Worm (Caenorhabditis elegans) whole organism, mixed stage, embryonic: ENCODE measurements around the gene Y73B3B.3.
"Not testable (repeated sequence)": the region's sequence is repeated elsewhere in the genome, so short reads cannot be mapped to it uniquely, and the experiment has no call there.

Experiments
- bed-3 ChIP-seq: fragments of 200-800 bp; sonication (Bioruptor generic); optimal IDR thresholded peaks from 3 replicates; lab custom pipeline; 2018; ENCODE audit warnings: mild to moderate bottlenecking, missing genetic modification characterization, moderate library complexity, missing compliant biosample characterization
- blmp-1 ChIP-seq: fragments of 150-350 bp; optimal IDR thresholded peaks from 2 replicates; lab custom pipeline; 2014; ENCODE audit warnings: missing biosample characterization, missing genetic modification characterization
- ceh-39 ChIP-seq: fragments of 150-350 bp; optimal IDR thresholded peaks from 2 replicates; lab custom pipeline; 2014; ENCODE audit warnings: missing biosample characterization, missing genetic modification characterization
- ceh-43 ChIP-seq: fragments of 200-800 bp; sonication (Bioruptor generic); optimal IDR thresholded peaks from 2 replicates; lab custom pipeline; 2018; ENCODE audit warnings: mild to moderate bottlenecking, missing genetic modification characterization, moderate library complexity, missing compliant biosample characterization
- ceh-83 ChIP-seq: fragments of 200-800 bp; sonication (Bioruptor generic); optimal IDR thresholded peaks from 2 replicates; lab custom pipeline; 2018; ENCODE audit warnings: mild to moderate bottlenecking, missing genetic modification characterization, missing compliant biosample characterization
- ces-1 ChIP-seq: fragments of 150-350 bp; optimal IDR thresholded peaks from 2 replicates; lab custom pipeline; 2014; ENCODE audit warnings: missing biosample characterization, missing genetic modification reagents, missing genetic modification characterization
- cnd-1 ChIP-seq: fragments of 200-800 bp; sonication (Bioruptor generic); optimal IDR thresholded peaks from 2 replicates; lab custom pipeline; 2018; ENCODE audit warnings: mild to moderate bottlenecking, missing genetic modification characterization, missing compliant biosample characterization
- drap-1 ChIP-seq: fragments of 200-800 bp; sonication (Bioruptor generic); optimal IDR thresholded peaks from 3 replicates; lab custom pipeline; 2018; ENCODE audit warnings: mild to moderate bottlenecking, missing genetic modification characterization, missing compliant biosample characterization
- flh-1 ChIP-seq: fragments of 200-800 bp; sonication (Bioruptor generic); optimal IDR thresholded peaks from 2 replicates; lab custom pipeline; 2018; ENCODE audit warnings: mild to moderate bottlenecking, missing genetic modification characterization, moderate library complexity, missing compliant biosample characterization
- ham-2 ChIP-seq: fragments of 200-800 bp; sonication (Bioruptor generic); optimal IDR thresholded peaks from 2 replicates; lab custom pipeline; 2018; ENCODE audit warnings: mild to moderate bottlenecking, missing genetic modification characterization, missing compliant biosample characterization
- hlh-1 ChIP-seq: fragments of 150-350 bp; optimal IDR thresholded peaks from 2 replicates; lab custom pipeline; 2014; ENCODE audit warnings: missing biosample characterization, missing genetic modification reagents, missing genetic modification characterization
- lin-13 ChIP-seq: fragments of 150-350 bp; optimal IDR thresholded peaks from 2 replicates; lab custom pipeline; 2014; ENCODE audit warnings: missing biosample characterization, missing genetic modification characterization
- mab-5 ChIP-seq: fragments of 150-350 bp; optimal IDR thresholded peaks from 2 replicates; lab custom pipeline; 2014; ENCODE audit warnings: missing biosample characterization, missing genetic modification characterization
- mep-1 ChIP-seq: fragments of 150-350 bp; optimal IDR thresholded peaks from 2 replicates; lab custom pipeline; 2017; ENCODE audit warnings: missing biosample characterization, missing genetic modification reagents, missing genetic modification characterization, inconsistent platforms
- mls-2 ChIP-seq: sonication (generic microtip); optimal IDR thresholded peaks from 2 replicates; lab custom pipeline; 2016; ENCODE audit warnings: mild to moderate bottlenecking, missing genetic modification characterization, moderate library complexity, missing compliant biosample characterization
- nhr-76 ChIP-seq: sonication (generic microtip); optimal IDR thresholded peaks from 2 replicates; lab custom pipeline; 2017; ENCODE audit warnings: missing biosample characterization, missing genetic modification characterization
- pha-4 ChIP-seq: fragments of 150-350 bp; optimal IDR thresholded peaks from 2 replicates; lab custom pipeline; 2018; ENCODE audit warnings: missing biosample characterization, missing genetic modification reagents, missing genetic modification characterization
- snpc-4 ChIP-seq: fragments of 150-350 bp; optimal IDR thresholded peaks from 2 replicates; lab custom pipeline; 2014; ENCODE audit warnings: missing biosample characterization, missing genetic modification characterization
- tbx-8 ChIP-seq: fragments of 200-800 bp; sonication (Bioruptor generic); optimal IDR thresholded peaks from 2 replicates; lab custom pipeline; 2018; ENCODE audit warnings: mild to moderate bottlenecking, missing genetic modification characterization, moderate library complexity, missing compliant biosample characterization
- unc-62 ChIP-seq: fragments of 150-350 bp; optimal IDR thresholded peaks from 2 replicates; lab custom pipeline; 2014; ENCODE audit warnings: missing biosample characterization, missing genetic modification reagents, missing genetic modification characterization
- zip-8 ChIP-seq: fragments of 150-350 bp; optimal IDR thresholded peaks from 2 replicates; lab custom pipeline; 2014; ENCODE audit warnings: missing biosample characterization, missing genetic modification characterization
- ztf-11 ChIP-seq: fragments of 150-350 bp; optimal IDR thresholded peaks from 2 replicates; lab custom pipeline; 2014; ENCODE audit warnings: missing biosample characterization, missing genetic modification characterization

Gene Y73B3B.3

DNA sequence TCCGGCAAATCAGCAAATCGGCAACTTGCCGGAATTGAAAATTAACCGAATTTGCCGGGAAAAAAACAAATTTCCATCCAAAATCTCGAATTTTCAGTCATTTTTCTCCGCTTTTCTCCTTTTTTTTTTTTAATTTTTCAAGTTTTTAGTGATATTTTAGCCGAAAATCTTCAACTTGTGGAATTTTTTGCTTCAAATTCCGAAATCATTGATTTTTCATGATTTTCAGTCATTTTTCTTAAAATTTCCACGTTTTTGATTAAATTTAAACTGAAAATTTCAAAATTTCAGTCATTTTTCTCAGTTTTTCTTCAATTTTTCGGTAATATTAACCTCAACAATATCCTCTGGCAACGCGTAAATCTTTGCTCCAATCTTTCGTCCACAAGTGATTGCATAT is at the start of gene Y73B3B.3:
TSS of gene Y73B3B.3 (plus strand) at position 301 of the 400 bp plus-strand sequence.
- not testable (repeated sequence) for TF ChIP-seq hlh-1 (tag; lab: Kevin White, UChicago); mep-1; ces-1 (GFP tag; lab: Kevin White, UChicago)
- TF ChIP-seq, all 35 proteins: peak for 0; not testable (repeated sequence) for 35

DNA sequence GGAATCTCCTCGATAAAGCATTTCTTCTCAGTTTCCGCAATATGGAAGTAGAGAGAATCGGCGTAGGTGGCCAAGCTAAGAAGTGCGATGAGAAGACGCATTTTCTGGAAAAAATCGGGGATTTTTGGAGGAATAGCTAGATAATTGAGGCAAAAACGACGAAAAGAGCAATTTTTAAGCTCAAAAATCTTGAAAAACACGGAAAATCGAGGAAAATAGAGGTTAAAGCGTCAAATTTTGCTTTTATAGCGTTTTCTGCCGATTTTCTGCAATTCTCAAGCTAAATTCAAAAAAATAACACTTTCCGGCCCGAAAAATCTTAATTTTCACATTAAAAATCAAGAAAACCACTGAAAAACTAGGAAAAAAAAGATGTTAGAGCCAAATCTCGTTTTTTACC is 46.8 kb upstream of the Y73B3B.3 start, which contains the start of gene tmed-12:
TSS of gene tmed-12 (minus strand) at position 101 of the 400 bp plus-strand sequence.
- not testable (repeated sequence) for TF ChIP-seq nhr-76, ceh-39, zip-8 (tag; lab: Kevin White, UChicago)

DNA sequence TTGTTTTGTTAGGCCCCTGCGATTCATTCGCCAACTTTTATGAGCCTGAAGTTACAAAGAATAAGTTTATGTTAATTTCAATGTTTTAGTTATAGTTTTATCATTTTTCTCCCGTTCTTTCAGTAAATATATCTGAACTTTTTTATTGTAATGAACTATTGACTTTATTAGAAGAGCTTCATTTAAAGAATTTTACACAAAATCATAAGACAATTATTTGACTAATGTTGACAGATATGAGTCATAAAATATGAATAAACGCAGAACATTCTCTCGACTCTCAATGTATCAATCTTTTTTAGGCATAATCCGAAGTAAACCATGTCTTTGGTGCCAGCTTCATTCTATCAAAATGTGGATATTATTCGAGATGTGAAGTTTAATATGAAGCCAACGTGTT is 32.7 kb upstream of the Y73B3B.3 start, which contains the start of the genes T08D2.5 and T08D2.4:
TSS of gene T08D2.5 (plus strand) at position 301 of the 400 bp plus-strand sequence.
TSS of gene T08D2.4 (plus strand) at position 322 of the 400 bp plus-strand sequence.
- TF ChIP-seq nhr-76 (tag; lab: Kevin White, UChicago) = no peak
- TF ChIP-seq hlh-1 (tag; lab: Kevin White, UChicago) = no peak
- no peak for TF ChIP-seq mab-5
- no peak for TF ChIP-seq tbx-8 (GFP tag; lab: Kevin White, UChicago)
- TF ChIP-seq ces-1 (GFP tag; lab: Kevin White, UChicago) = no peak
- no peak for TF ChIP-seq cnd-1 (tag; lab: Kevin White, UChicago)
- no peak for TF ChIP-seq ceh-83 (GFP tag; lab: Kevin White, UChicago)

DNA sequence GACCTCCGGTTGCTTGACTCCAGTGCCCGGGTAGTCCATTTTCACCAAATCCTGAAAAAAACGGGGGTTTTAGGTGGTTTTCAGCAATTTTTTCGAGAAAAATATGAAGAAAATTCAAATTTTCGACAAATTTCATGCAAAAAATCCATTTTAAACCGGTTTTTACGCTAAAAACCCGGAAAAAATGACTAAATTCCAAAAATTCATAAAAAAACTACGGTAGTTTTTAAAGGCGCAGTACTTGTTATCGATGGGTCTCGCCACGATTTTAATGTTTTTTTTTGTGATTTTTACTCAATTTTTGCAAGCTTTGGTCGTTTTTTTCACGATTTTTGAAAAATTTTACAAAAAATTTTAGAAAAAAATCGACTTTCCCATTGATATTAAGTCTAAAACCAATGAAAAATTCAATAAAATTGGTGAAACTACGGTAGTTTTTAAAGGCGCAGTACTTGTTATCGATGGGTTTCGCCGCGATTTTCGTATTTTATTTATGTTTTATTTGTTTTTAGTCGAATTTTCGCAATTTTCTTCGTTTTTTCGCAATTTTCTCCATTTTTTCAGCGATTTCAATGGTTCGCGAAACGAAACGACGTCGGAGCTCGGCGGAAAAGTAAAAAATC is 27.6 kb upstream of the Y73B3B.3 start, which contains the start of the genes T08D2.6 and chkr-1:
TSS of gene T08D2.6 (minus strand) at position 51 of the 623 bp plus-strand sequence.
TSS of gene chkr-1 (plus strand) at position 573 of the 623 bp plus-strand sequence.
- not testable (repeated sequence) for TF ChIP-seq mab-5; mep-1; pha-4 (tag; lab: Kevin White, UChicago)

DNA sequence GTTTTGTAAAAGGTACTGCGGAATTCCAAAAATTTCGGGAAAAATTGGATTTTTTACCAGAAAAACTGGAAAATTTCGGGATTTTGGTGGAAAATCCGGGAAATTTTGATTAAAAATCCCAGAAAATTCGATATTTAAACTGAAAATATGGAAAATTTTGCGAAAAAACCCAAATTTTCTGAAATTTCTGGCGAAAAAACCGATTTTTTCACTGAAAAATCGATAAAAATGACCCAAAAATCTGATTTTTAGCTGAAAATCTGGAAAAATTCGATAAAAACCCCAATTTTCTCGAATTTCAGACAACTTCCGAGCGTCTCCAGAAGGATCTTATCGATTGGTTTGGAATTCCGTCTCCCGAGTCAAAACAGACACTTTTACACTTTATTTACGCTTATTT is 17.3 kb upstream of the Y73B3B.3 start, which contains the start of gene T08D2.8:
TSS of gene T08D2.8 (plus strand) at position 301 of the 400 bp plus-strand sequence.
- TF ChIP-seq ceh-39 (tag; lab: Kevin White, UChicago) (no peak), drap-1 (GFP tag; lab: Kevin White, UChicago) (no peak), blmp-1 (no peak), mep-1 (no peak)

DNA sequence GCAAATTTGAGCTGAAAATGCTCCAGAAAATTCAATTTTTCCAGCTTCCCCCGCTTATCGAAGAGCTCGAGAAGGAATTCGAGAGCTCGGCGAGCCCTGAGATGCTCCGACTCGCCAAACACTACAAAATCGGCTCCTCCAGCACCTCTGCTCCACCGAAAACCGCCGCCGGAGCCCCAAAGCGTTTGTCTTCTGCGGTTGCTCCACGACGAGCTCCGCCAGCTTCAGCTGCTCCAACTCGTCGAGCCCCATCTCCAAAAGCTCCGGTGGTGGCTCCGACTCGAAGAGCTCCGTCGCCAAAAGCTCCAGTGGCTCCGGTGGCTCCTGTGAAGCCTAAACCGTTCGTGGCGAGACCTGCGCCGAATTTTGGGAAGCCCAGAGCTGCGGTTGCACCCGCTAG is 13.4 kb upstream of the Y73B3B.3 start:
- TF ChIP-seq ceh-43 (GFP tag; lab: Kevin White, UChicago) (no peak), hlh-1 (tag; lab: Kevin White, UChicago) (no peak), ceh-39 (tag; lab: Kevin White, UChicago) (no peak), snpc-4 (no peak), mls-2 (tag; lab: Kevin White, UChicago) (no peak)

DNA sequence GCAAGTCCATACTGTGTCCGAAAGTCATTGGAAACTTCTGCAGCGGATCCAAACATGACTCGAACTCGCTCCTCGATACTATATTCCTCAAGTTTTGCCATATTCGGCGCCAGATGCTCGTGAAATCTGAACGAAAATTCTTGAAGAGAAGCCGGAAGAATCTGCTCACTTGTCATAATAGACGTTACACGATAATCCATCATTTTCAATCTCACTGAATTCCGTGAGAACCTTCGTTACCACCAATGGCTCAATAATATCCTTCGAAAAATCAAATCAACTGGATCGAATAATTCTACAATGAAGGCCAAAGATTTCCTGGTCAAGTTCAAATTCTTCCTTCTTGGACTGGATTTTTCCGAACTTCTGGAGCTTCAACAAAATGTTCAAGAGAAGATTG is 1.3 kb downstream of the Y73B3B.3 start, which contains the start of gene Y73B3B.1:
TSS of gene Y73B3B.1 (minus strand) at position 101 of the 400 bp plus-strand sequence.
- TF ChIP-seq bed-3; ham-2; ztf-11 (tag; lab: Kevin White, UChicago): not testable (repeated sequence)

DNA sequence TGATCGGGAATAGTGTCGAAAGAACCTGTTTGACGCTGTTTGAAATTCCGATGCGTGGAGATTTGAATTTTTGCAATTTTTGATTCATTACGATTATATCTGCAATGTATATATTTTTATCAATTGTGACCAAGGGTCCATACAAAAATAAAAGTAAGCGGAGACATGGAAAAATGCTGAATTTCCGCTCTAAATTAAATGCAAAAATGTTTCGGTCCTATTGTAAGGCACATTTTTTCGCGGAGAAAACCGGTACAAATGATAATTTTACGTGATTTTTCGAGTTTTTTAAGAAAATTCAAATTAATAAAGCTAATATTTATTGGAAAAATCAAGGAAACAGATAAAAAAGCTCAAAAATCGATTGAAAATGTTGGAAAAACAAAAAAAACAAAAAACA is 5.7 kb downstream of the Y73B3B.3 start, which contains the start of gene set-28:
TSS of gene set-28 (minus strand) at position 101 of the 400 bp plus-strand sequence.
- TF ChIP-seq lin-13 (tag; lab: Kevin White, UChicago); mep-1; drap-1 (GFP tag; lab: Kevin White, UChicago): not testable (repeated sequence)
- TF ChIP-seq, all 35 proteins: peak for 0; not testable (repeated sequence) for 35

DNA sequence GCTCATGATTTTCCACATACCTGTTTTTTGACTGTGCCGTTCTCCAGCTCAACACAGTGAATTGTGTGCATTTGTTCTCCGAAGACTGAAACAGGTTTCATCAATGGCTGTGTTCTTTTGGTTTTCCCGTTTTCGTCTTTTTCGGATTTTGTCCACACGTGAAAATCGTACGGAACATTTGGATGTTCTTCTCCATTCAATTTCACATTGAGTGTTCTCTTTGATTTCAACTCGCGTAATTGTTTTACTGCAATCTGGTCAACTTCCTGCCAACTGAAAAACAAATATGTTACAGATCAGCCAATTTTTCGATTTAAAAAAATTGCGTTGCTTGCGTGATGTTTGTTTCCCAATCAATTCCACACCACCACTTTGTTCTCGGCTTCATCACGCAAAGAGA is 19.6 kb downstream of the Y73B3B.3 start, which contains the start of gene AC8.3:
TSS of gene AC8.3 (minus strand) at position 101 of the 400 bp plus-strand sequence.
- not testable (repeated sequence) for TF ChIP-seq flh-1 (GFP tag; lab: Kevin White, UChicago); unc-62 (GFP tag; lab: Kevin White, UChicago); lin-13 (tag; lab: Kevin White, UChicago)
